Worm (Caenorhabditis elegans): Measurements from ENCODE around the gene C50H2.5.

C50H2.5 gene

ce11 chrV:9964152-9964785, 45.8 kb downstream of the C50H2.5 start:
- TF ChIP-seq unc-62 (GFP tag; optimal IDR thresholded peaks at IDR 0.05) = no peak

DNA sequence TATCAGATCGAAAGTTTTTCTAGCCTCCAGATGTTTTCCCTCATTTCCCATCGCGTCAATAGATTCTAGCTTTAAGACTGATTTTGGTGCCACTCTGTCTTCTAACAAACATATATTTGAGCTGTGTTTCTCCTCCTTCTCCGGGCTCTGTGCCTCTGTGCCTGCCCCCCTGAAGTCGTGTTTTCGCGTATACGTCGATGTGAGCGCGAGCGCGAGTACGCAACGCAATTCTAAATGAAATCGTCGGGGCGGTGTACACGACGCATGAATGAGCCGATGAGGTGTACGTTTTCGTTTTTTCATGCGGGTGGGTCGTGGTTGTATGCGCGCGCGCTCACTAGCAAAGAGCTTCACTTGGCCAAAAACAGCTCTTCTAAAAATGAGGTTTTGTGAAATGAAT, 47.4 kb downstream of the C50H2.5 start:
- no peak for TF ChIP-seq unc-62 (GFP tag; optimal IDR thresholded peaks at IDR 0.05)

Data from whole organism, dauer.